Fruit fly (Drosophila melanogaster) whole organism, embryonic: ENCODE measurements around the gene CG5937.

ENCODE experiments used
- Bgb ChIP-seq: fragments of 200-800 bp; sonication (Bioruptor generic); IDR thresholded peaks from 2 replicates; pipeline ENCODE4 v1.3.6; 2022; ENCODE audit warnings: missing biosample characterization, missing genetic modification characterization; ENCODE audit not compliant: partially characterized antibody
- CG10274 ChIP-seq: fragments of 200-800 bp; sonication (Bioruptor generic); optimal IDR thresholded peaks from 3 replicates; lab custom pipeline; 2017; ENCODE audit warnings: missing biosample characterization, mild to moderate bottlenecking, missing genetic modification characterization
- CG11398 ChIP-seq: fragments of 200-800 bp; sonication (Bioruptor generic); optimal IDR thresholded peaks from 2 replicates; lab custom pipeline; 2016; ENCODE audit warnings: missing biosample characterization, missing genetic modification characterization
- CG14710 ChIP-seq: fragments of 200-800 bp; sonication (Bioruptor generic); optimal IDR thresholded peaks from 3 replicates; lab custom pipeline; 2019; ENCODE audit warnings: missing biosample characterization, mild to moderate bottlenecking, missing genetic modification characterization, moderate library complexity
- CG15514 ChIP-seq: fragments of 200-800 bp; sonication (Bioruptor generic); optimal IDR thresholded peaks from 3 replicates; lab custom pipeline; 2017; ENCODE audit warnings: missing biosample characterization, missing genetic modification characterization, mild to moderate bottlenecking, moderate library complexity, missing genetic modification reagents
- CG17186 ChIP-seq: fragments of 200-800 bp; sonication (Bioruptor generic); optimal IDR thresholded peaks from 3 replicates; lab custom pipeline; 2017; ENCODE audit warnings: missing biosample characterization, missing genetic modification reagents, missing genetic modification characterization
- CG17361 ChIP-seq: fragments of 200-800 bp; sonication (Bioruptor generic); IDR thresholded peaks from 3 replicates; pipeline ENCODE4 v1.3.6; 2022; ENCODE audit warnings: missing biosample characterization, missing genetic modification characterization
- CG18476 ChIP-seq: fragments of 200-800 bp; sonication (Bioruptor generic); optimal IDR thresholded peaks from 2 replicates; lab custom pipeline; 2016; ENCODE audit warnings: missing biosample characterization, mild to moderate bottlenecking, missing genetic modification characterization
- CG2116 ChIP-seq: fragments of 200-800 bp; sonication (Bioruptor generic); optimal IDR thresholded peaks from 3 replicates; lab custom pipeline; 2018; ENCODE audit warnings: missing biosample characterization, mild to moderate bottlenecking, missing genetic modification characterization
- CG2120 ChIP-seq: fragments of 200-800 bp; sonication (Bioruptor generic); optimal IDR thresholded peaks from 3 replicates; lab custom pipeline; 2016; ENCODE audit warnings: missing biosample characterization, missing genetic modification characterization
- CG32767 ChIP-seq: fragments of 200-800 bp; sonication (Bioruptor generic); IDR thresholded peaks from 2 replicates; pipeline ENCODE4 v1.3.6; 2022; ENCODE audit warnings: missing biosample characterization, missing genetic modification characterization
- CG33557 ChIP-seq: fragments of 200-800 bp; sonication (Bioruptor generic); optimal IDR thresholded peaks from 2 replicates; lab custom pipeline; 2019; ENCODE audit warnings: missing biosample characterization, mild to moderate bottlenecking, missing genetic modification characterization, moderate library complexity
- CG3847 ChIP-seq: fragments of 200-800 bp; sonication (Bioruptor generic); IDR thresholded peaks from 2 replicates; pipeline ENCODE4 v1.3.6; 2022; ENCODE audit warnings: missing biosample characterization, missing genetic modification characterization
- CG3995 ChIP-seq: fragments of 200-800 bp; sonication (Bioruptor generic); optimal IDR thresholded peaks from 3 replicates; lab custom pipeline; 2016; ENCODE audit warnings: missing biosample characterization, missing genetic modification characterization
- CG43689 ChIP-seq: fragments of 200-800 bp; sonication (Bioruptor generic); IDR thresholded peaks from 2 replicates; pipeline ENCODE4 v1.3.6; 2022; ENCODE audit warnings: missing biosample characterization, missing genetic modification characterization
- CG6272 ChIP-seq: fragments of 200-800 bp; sonication (Bioruptor generic); IDR thresholded peaks from 2 replicates; pipeline ENCODE4 v1.3.6; 2022; ENCODE audit warnings: missing biosample characterization, missing genetic modification characterization
- CG6654 ChIP-seq: fragments of 200-800 bp; sonication (Bioruptor generic); optimal IDR thresholded peaks from 2 replicates; lab custom pipeline; 2017; ENCODE audit warnings: missing biosample characterization, mild to moderate bottlenecking, missing genetic modification characterization
- CG6765 ChIP-seq: fragments of 200-800 bp; sonication (Bioruptor generic); optimal IDR thresholded peaks from 3 replicates; lab custom pipeline; 2017; ENCODE audit warnings: missing biosample characterization, mild to moderate bottlenecking, missing genetic modification characterization
- CG7928 ChIP-seq: fragments of 200-800 bp; sonication (Bioruptor generic); optimal IDR thresholded peaks from 2 replicates; lab custom pipeline; 2017; ENCODE audit warnings: missing biosample characterization, mild to moderate bottlenecking, missing genetic modification characterization
- CG7963 ChIP-seq: fragments of 200-800 bp; sonication (Bioruptor generic); IDR thresholded peaks from 3 replicates; pipeline ENCODE4 v1.3.6; 2022; ENCODE audit warnings: missing biosample characterization, missing genetic modification characterization; ENCODE audit not compliant: partially characterized antibody
- CG8089 ChIP-seq: fragments of 200-800 bp; sonication (Bioruptor generic); optimal IDR thresholded peaks from 3 replicates; lab custom pipeline; 2016; ENCODE audit warnings: missing biosample characterization, missing genetic modification characterization
- CG8359 ChIP-seq: fragments of 200-800 bp; sonication (Bioruptor generic); optimal IDR thresholded peaks from 2 replicates; lab custom pipeline; 2017; ENCODE audit warnings: missing biosample characterization, mild to moderate bottlenecking, missing genetic modification characterization, borderline replicate concordance
- D19B ChIP-seq: fragments of 200-800 bp; sonication (Bioruptor generic); optimal IDR thresholded peaks from 2 replicates; lab custom pipeline; 2017; ENCODE audit warnings: missing biosample characterization, mild to moderate bottlenecking, missing genetic modification characterization
- Dad ChIP-seq: fragments of 200-800 bp; sonication (Bioruptor generic); optimal IDR thresholded peaks from 3 replicates; lab custom pipeline; 2016; ENCODE audit warnings: missing biosample characterization, missing genetic modification characterization
- Dip3 ChIP-seq: fragments of 200-800 bp; sonication (Bioruptor generic); optimal IDR thresholded peaks from 3 replicates; lab custom pipeline; 2016; ENCODE audit warnings: missing biosample characterization, missing genetic modification characterization
- Dp ChIP-seq: fragments of 200-800 bp; sonication (Bioruptor generic); optimal IDR thresholded peaks from 2 replicates; lab custom pipeline; 2018; ENCODE audit warnings: missing biosample characterization, mild to moderate bottlenecking, missing genetic modification characterization, moderate library complexity
- ERR ChIP-seq: fragments of 200-800 bp; sonication (Bioruptor generic); optimal IDR thresholded peaks from 2 replicates; lab custom pipeline; 2016; ENCODE audit warnings: missing biosample characterization, missing genetic modification characterization
- Ets97D ChIP-seq: fragments of 200-800 bp; sonication (Bioruptor generic); optimal IDR thresholded peaks from 3 replicates; lab custom pipeline; 2016; ENCODE audit warnings: missing biosample characterization, missing genetic modification characterization
- Max ChIP-seq: fragments of 200-800 bp; sonication (Bioruptor generic); optimal IDR thresholded peaks from 2 replicates; lab custom pipeline; 2016; ENCODE audit warnings: missing biosample characterization, mild to moderate bottlenecking, missing genetic modification characterization
- NC2α ChIP-seq: fragments of 200-800 bp; sonication (Bioruptor generic); optimal IDR thresholded peaks from 2 replicates; lab custom pipeline; 2016; ENCODE audit warnings: missing biosample characterization, missing genetic modification characterization
- Nf-YB ChIP-seq: fragments of 200-800 bp; sonication (Bioruptor generic); optimal IDR thresholded peaks from 3 replicates; lab custom pipeline; 2019; ENCODE audit warnings: missing biosample characterization, mild to moderate bottlenecking, missing genetic modification characterization, moderate library complexity
- Oli ChIP-seq: fragments of 200-800 bp; sonication (Bioruptor generic); optimal IDR thresholded peaks from 2 replicates; lab custom pipeline; 2018; ENCODE audit warnings: missing biosample characterization, mild to moderate bottlenecking, missing genetic modification characterization, moderate library complexity
- Sin3A ChIP-seq: fragments of >200 bp; optimal IDR thresholded peaks from 2 replicates; lab custom pipeline; 2018
- ase ChIP-seq: fragments of 200-800 bp; sonication (Bioruptor generic); IDR thresholded peaks from 3 replicates; pipeline ENCODE4 v1.3.6; 2022; ENCODE audit warnings: missing biosample characterization, missing genetic modification characterization
- btn ChIP-seq: fragments of 200-800 bp; sonication (Bioruptor generic); optimal IDR thresholded peaks from 2 replicates; lab custom pipeline; 2016; ENCODE audit warnings: missing biosample characterization, missing genetic modification characterization
- cg ChIP-seq: fragments of 200-800 bp; sonication (Bioruptor generic); optimal IDR thresholded peaks from 3 replicates; lab custom pipeline; 2019; ENCODE audit warnings: missing biosample characterization, mild to moderate bottlenecking, missing genetic modification characterization, moderate library complexity
- crol ChIP-seq: fragments of 200-800 bp; sonication (Bioruptor generic); IDR thresholded peaks from 2 replicates; pipeline ENCODE4 v1.3.6; 2022; ENCODE audit warnings: missing biosample characterization, missing genetic modification characterization
- cwo ChIP-seq: fragments of 200-800 bp; sonication (Bioruptor generic); optimal IDR thresholded peaks from 3 replicates; lab custom pipeline; 2017; ENCODE audit warnings: missing biosample characterization, missing genetic modification characterization, mild to moderate bottlenecking, moderate library complexity, missing genetic modification reagents
- dati ChIP-seq: fragments of 200-800 bp; sonication (Bioruptor generic); IDR thresholded peaks from 2 replicates; pipeline ENCODE4 v1.3.6; 2022; ENCODE audit warnings: missing biosample characterization, missing genetic modification characterization
- jigr1 ChIP-seq: fragments of 200-800 bp; sonication (Bioruptor generic); IDR thresholded peaks from 3 replicates; pipeline ENCODE4 v1.3.6; 2022; ENCODE audit warnings: missing biosample characterization, missing genetic modification characterization
- kni ChIP-seq: fragments of 200-800 bp; sonication (Bioruptor generic); optimal IDR thresholded peaks from 3 replicates; lab custom pipeline; 2017; ENCODE audit warnings: mild to moderate bottlenecking, missing biosample characterization, missing genetic modification reagents, missing genetic modification characterization
- lov ChIP-seq, 2 experiments: fragments of 200-800 bp in 1 of 2; fragments of >200 bp in 1 of 2; sonication (Bioruptor generic) in 1 of 2; IDR thresholded peaks in 1 of 2; optimal IDR thresholded peaks in 1 of 2; 2 replicates in 1 of 2; 3 replicates in 1 of 2; pipeline versions ENCODE4 v1.3.6 to Lab custom; 2017 to 2022; ENCODE audit warnings: missing biosample characterization in 1 of 2, missing genetic modification characterization in 1 of 2
- onecut ChIP-seq: fragments of 200-800 bp; sonication (Bioruptor generic); IDR thresholded peaks from 2 replicates; pipeline ENCODE4 v1.3.6; 2022; ENCODE audit warnings: missing biosample characterization, missing genetic modification characterization
- phol ChIP-seq: fragments of 200-800 bp; sonication (Bioruptor generic); optimal IDR thresholded peaks from 3 replicates; lab custom pipeline; 2018; ENCODE audit warnings: missing biosample characterization, mild to moderate bottlenecking, missing genetic modification characterization, moderate library complexity
- sim ChIP-seq: fragments of 200-800 bp; sonication (Bioruptor generic); IDR thresholded peaks from 2 replicates; pipeline ENCODE4 v1.3.6; 2022; ENCODE audit warnings: missing biosample characterization, missing genetic modification characterization
- sisA ChIP-seq: fragments of 200-800 bp; sonication (Bioruptor generic); IDR thresholded peaks from 2 replicates; pipeline ENCODE4 v1.3.6; 2022; ENCODE audit warnings: missing biosample characterization, missing genetic modification characterization
- stwl ChIP-seq: fragments of 200-800 bp; sonication (Bioruptor generic); optimal IDR thresholded peaks from 3 replicates; lab custom pipeline; 2018; ENCODE audit warnings: missing biosample characterization, mild to moderate bottlenecking, missing genetic modification characterization, moderate library complexity
- tin ChIP-seq: fragments of 200-800 bp; sonication (Bioruptor generic); optimal IDR thresholded peaks from 3 replicates; lab custom pipeline; 2016; ENCODE audit warnings: missing biosample characterization, missing genetic modification characterization
- zf30C ChIP-seq: fragments of 200-800 bp; sonication (Bioruptor generic); optimal IDR thresholded peaks from 3 replicates; lab custom pipeline; 2018; ENCODE audit warnings: missing biosample characterization, mild to moderate bottlenecking, missing genetic modification characterization

CG5937 gene

DNA sequence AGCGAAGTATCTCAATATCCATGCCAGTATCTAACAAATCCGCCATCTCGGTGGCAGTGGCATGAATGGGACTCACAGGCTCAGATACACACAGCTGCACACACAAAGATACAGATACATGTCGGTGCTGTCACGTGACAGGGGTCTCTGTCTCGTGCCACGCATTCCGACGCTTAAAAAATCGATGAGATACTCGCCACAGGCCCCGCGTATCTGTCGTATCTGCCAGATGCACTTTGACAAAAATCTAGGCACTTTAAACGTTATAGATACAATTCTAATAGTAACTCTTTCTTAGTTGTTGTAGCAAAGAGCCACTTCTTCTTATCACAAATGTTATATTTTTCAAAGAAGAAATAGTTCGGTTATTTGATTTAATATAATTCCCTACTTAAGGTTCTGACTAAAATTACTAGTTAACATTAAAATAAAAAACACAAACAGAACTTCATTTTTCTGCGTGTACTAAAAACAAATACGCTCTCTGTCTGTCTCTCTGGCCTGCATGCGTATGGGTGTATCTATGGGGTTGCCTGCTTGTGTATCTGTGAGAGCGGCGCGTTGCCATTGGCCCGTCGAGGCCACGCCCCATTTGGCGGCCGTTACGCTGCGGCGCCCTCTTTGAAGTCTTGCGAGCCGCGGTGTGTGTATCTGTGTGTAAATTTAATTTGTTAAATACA lies 38.9 kb upstream of the CG5937 start, which contains the start of gene CG4766 (continued):
- TF ChIP-seq Bgb (GFP tag; lab: Robert Waterston, UW): no peak
- TF ChIP-seq NC2α (GFP tag; lab: Kevin White, UChicago): peak; percentile 58
- TF ChIP-seq kni (GFP tag; lab: Kevin White, UChicago): peak; percentile 83
- TF ChIP-seq jigr1 (GFP tag; lab: Robert Waterston, UW): no peak
- TF ChIP-seq CG14710 (tag; lab: Kevin White, UChicago): peak; percentile 92
- TF ChIP-seq btn: peak; percentile 62
- peak; percentile 79 for TF ChIP-seq sisA (GFP tag; lab: Robert Waterston, UW)
- no peak for TF ChIP-seq lov (optimal IDR thresholded peaks at IDR 0.05; lab: Kevin White, UChicago)
- 0 out of 3 replicates have a peak, but pooled peaks have one; percentile 33 for TF ChIP-seq lov (GFP tag; IDR thresholded peaks at IDR 0.05; lab: Robert Waterston, UW)
- peak; percentile 89 for TF ChIP-seq cwo (GFP tag; lab: Kevin White, UChicago)
- no peak for TF ChIP-seq D19B (GFP tag; lab: Kevin White, UChicago)
- peak; percentile 29 for TF ChIP-seq CG15514 (GFP tag; lab: Kevin White, UChicago)
- peak; percentile 88 for TF ChIP-seq tin (GFP tag; lab: Kevin White, UChicago)
- TF ChIP-seq CG17361 (GFP tag; lab: Robert Waterston, UW): peak; percentile 92
- peak; percentile 93 for TF ChIP-seq cg (GFP tag; lab: Kevin White, UChicago)
- TF ChIP-seq phol (tag; lab: Kevin White, UChicago): peak; percentile 90
- TF ChIP-seq Ets97D: peak; percentile 36
- peak; percentile 57 for TF ChIP-seq CG11398 (GFP tag; lab: Kevin White, UChicago)
- peak; percentile 63 for TF ChIP-seq ERR
- peak; percentile 79 for TF ChIP-seq CG3847
- TF ChIP-seq crol (GFP tag; lab: Robert Waterston, UW): no peak
- TF ChIP-seq Oli (tag; lab: Kevin White, UChicago): peak; percentile 84
- peak; percentile 41 for TF ChIP-seq Dip3 (GFP tag; lab: Kevin White, UChicago)
- peak; percentile 80 for TF ChIP-seq CG2120 (GFP tag; lab: Kevin White, UChicago)
- TF ChIP-seq Max (GFP tag; lab: Kevin White, UChicago): peak; percentile 77
- TF ChIP-seq CG7928: no peak
- peak; percentile 57 for TF ChIP-seq CG6654 (GFP tag; lab: Kevin White, UChicago)
- peak; percentile 71 for TF ChIP-seq Dad (GFP tag; lab: Kevin White, UChicago)
- peak; percentile 98 for TF ChIP-seq Nf-YB (GFP tag; lab: Kevin White, UChicago)
- peak; percentile 96 for TF ChIP-seq zf30C
- TF ChIP-seq CG10274 (GFP tag; lab: Kevin White, UChicago): peak; percentile 36
- TF ChIP-seq CG17186: peak; percentile 53
- no peak for TF ChIP-seq Sin3A (lab: Kevin White, UChicago)
- TF ChIP-seq CG6272 (GFP tag; lab: Robert Waterston, UW): peak; percentile 50
- TF ChIP-seq onecut (GFP tag; lab: Robert Waterston, UW): peak; percentile 91
- TF ChIP-seq CG32767 (GFP tag; lab: Robert Waterston, UW): peak; percentile 87
- peak; percentile 84 for TF ChIP-seq CG8089 (GFP tag; lab: Kevin White, UChicago)
- peak; percentile 65 for TF ChIP-seq sim
- peak; percentile 94 for TF ChIP-seq CG33557 (GFP tag; lab: Kevin White, UChicago)
- peak; percentile 60 for TF ChIP-seq CG6765 (GFP tag; lab: Kevin White, UChicago)
- TF ChIP-seq CG7963: no peak
- no peak for TF ChIP-seq stwl (tag; lab: Kevin White, UChicago)
- TF ChIP-seq CG43689 (GFP tag; lab: Robert Waterston, UW): 0 out of 2 replicates have a peak, but pooled peaks have one; percentile 22
- no peak for TF ChIP-seq CG3995
- peak; percentile 82 for TF ChIP-seq CG8359 (GFP tag; lab: Kevin White, UChicago)
- TF ChIP-seq Dp (GFP tag; lab: Kevin White, UChicago): no peak
- peak; percentile 52 for TF ChIP-seq CG2116 (GFP tag; lab: Kevin White, UChicago)
- peak; percentile 63; the same call in 2 of the 3 replicates for TF ChIP-seq ase
- TF ChIP-seq dati (GFP tag; lab: Robert Waterston, UW): peak; percentile 44; the same call in 1 of the 2 replicates
- TF ChIP-seq CG18476 (GFP tag; lab: Kevin White, UChicago): peak; percentile 68
